Fruit fly (Drosophila melanogaster): ENCODE measurements around the gene pcx.
A peak's percentile ranks its signal among the peaks of the same experiment; 100 is the strongest.

Gene pcx

dm6 chrX:2180750-2181261 lies 44.3 kb upstream of the pcx start, which contains the start of gene pn (continued):
- TF ChIP-seq CG3407 (GFP tag; optimal IDR thresholded peaks at IDR 0.05) (no peak), CG14667 (GFP tag; IDR thresholded peaks at IDR 0.05) (no peak), CG10147 (GFP tag; optimal IDR thresholded peaks at IDR 0.05) (no peak), Oaz (GFP tag; IDR thresholded peaks at IDR 0.05) (no peak), cwo (GFP tag; optimal IDR thresholded peaks at IDR 0.05) (no peak), wdn (GFP tag; IDR thresholded peaks at IDR 0.05) (no peak), row (GFP tag; IDR thresholded peaks at IDR 0.05) (no peak), CG15696 (tag; optimal IDR thresholded peaks at IDR 0.05) (no peak), CG13424 (tag; optimal IDR thresholded peaks at IDR 0.05) (no peak), lola (GFP tag; optimal IDR thresholded peaks at IDR 0.05) (no peak), CG17186 (GFP tag; optimal IDR thresholded peaks at IDR 0.05) (peak; percentile 37), H2.0 (GFP tag; IDR thresholded peaks at IDR 0.05) (no peak)

- no peak for TF ChIP-seq insv (GFP tag; optimal IDR thresholded peaks at IDR 0.05)
- peak; percentile 72; the same call in 1 of the 2 replicates for TF ChIP-seq MBD-R2 (GFP tag; IDR thresholded peaks at IDR 0.05)
- TF ChIP-seq pho (GFP tag; optimal IDR thresholded peaks at IDR 0.05): no peak
- no peak for TF ChIP-seq cad (GFP tag; optimal IDR thresholded peaks at IDR 0.05)
- TF ChIP-seq fd96Cb (tag; optimal IDR thresholded peaks at IDR 0.05): no peak
- TF ChIP-seq peb (GFP tag; IDR thresholded peaks at IDR 0.05): no peak
- peak; percentile 83 for TF ChIP-seq vnd (GFP tag; IDR thresholded peaks at IDR 0.05; ENCODE audit: partially characterized antibody)
- TF ChIP-seq hbn (GFP tag; IDR thresholded peaks at IDR 0.05; ENCODE audit: partially characterized antibody): peak; percentile 63
- TF ChIP-seq bcd (GFP tag; optimal IDR thresholded peaks at IDR 0.05): peak; percentile 33
- no peak for TF ChIP-seq gro (GFP tag; optimal IDR thresholded peaks at IDR 0.05)
- no peak for TF ChIP-seq CG13123 (GFP tag; optimal IDR thresholded peaks at IDR 0.05)
- TF ChIP-seq nmo (GFP tag; optimal IDR thresholded peaks at IDR 0.05): peak; percentile 39
- TF ChIP-seq sens (GFP tag): peak; percentile 50
- no peak for TF ChIP-seq CG14441 (GFP tag; IDR thresholded peaks at IDR 0.05)
- TF ChIP-seq CG4617 (GFP tag; optimal IDR thresholded peaks at IDR 0.05; ENCODE audit: borderline replicate concordance): peak; percentile 26
- no peak for TF ChIP-seq CG6765 (GFP tag; optimal IDR thresholded peaks at IDR 0.05)
- TF ChIP-seq CoRest (tag; optimal IDR thresholded peaks at IDR 0.05): no peak
- TF ChIP-seq kah (GFP tag; optimal IDR thresholded peaks at IDR 0.05): no peak
- no peak for TF ChIP-seq bowl (GFP tag; IDR thresholded peaks at IDR 0.05)
- TF ChIP-seq emc (GFP tag; optimal IDR thresholded peaks at IDR 0.05): no peak
- TF ChIP-seq ato (GFP tag; IDR thresholded peaks at IDR 0.05; ENCODE audit: partially characterized antibody): peak; percentile 44; the same call in 1 of the 2 replicates
- TF ChIP-seq CG9797 (GFP tag; optimal IDR thresholded peaks at IDR 0.05): peak; percentile 4
- TF ChIP-seq dm (GFP tag; optimal IDR thresholded peaks at IDR 0.05): peak; percentile 93
- TF ChIP-seq Sry-β (GFP tag; optimal IDR thresholded peaks at IDR 0.05): peak; percentile 95
- peak; percentile 3 for TF ChIP-seq cg (GFP tag; optimal IDR thresholded peaks at IDR 0.05)
- no peak for TF ChIP-seq CG32772 (GFP tag; IDR thresholded peaks at IDR 0.05)
- TF ChIP-seq Dbx (GFP tag; IDR thresholded peaks at IDR 0.05): peak; percentile 36; the same call in 1 of the 3 replicates
- no peak for TF ChIP-seq pan (optimal IDR thresholded peaks at IDR 0.05)
- no peak for TF ChIP-seq pan (GFP tag; optimal IDR thresholded peaks at IDR 0.05 in 1 of 2, IDR thresholded peaks at IDR 0.05 in 1 of 2)
- TF ChIP-seq grau (tag; optimal IDR thresholded peaks at IDR 0.05): peak; percentile 17
- TF ChIP-seq BEAF-32 (GFP tag; optimal IDR thresholded peaks at IDR 0.05): peak; percentile 68
- peak; percentile 74 for TF ChIP-seq CG16813 (GFP tag; IDR thresholded peaks at IDR 0.05; ENCODE audit: partially characterized antibody)
- no peak for TF ChIP-seq otp (GFP tag; IDR thresholded peaks at IDR 0.05)
- no peak for TF ChIP-seq CG17361 (GFP tag; IDR thresholded peaks at IDR 0.05)
- no peak for TF ChIP-seq CG10543 (GFP tag; optimal IDR thresholded peaks at IDR 0.05)
- peak; percentile 5 for TF ChIP-seq CG13424 (tag; optimal IDR thresholded peaks at IDR 0.05)
- no peak for TF ChIP-seq vfl (GFP tag; optimal IDR thresholded peaks at IDR 0.05)
- 0 out of 4 replicates have a peak, but pooled peaks have one; percentile 17 for TF ChIP-seq chinmo (GFP tag; IDR thresholded peaks at IDR 0.05; ENCODE audit: partially characterized antibody)
These were observed 40.5 kb upstream of the pcx start, which contains the start of the genes Nmd3 and CG17776 for dm6 chrX:2184563-2184962. Gene Nmd3, minus strand, starts transcription at chrX:2184668. Gene CG17776, plus strand, starts transcription at chrX:2184725.
